Fruit fly (Drosophila melanogaster): ENCODE results near the gene CG32081.

Gene CG32081

DNA sequence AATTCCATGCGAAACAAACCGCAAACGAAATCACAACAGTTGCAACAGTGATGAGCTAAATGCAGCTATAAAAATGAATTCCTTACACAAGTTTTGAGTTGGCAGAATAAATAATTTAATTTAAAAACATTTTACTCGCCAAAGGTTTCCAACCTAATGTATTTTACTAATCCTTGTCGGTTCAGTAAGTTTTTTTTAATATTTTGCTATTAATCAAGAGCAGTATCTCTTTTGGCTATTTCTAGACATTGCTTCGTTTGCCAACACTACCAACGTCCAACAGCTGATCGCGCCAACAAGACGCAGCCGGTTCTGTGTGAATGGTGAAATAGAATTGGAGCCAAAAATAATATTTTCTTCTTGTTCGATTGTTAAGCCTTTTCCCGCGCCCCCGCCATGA, 37.3 kb downstream of the CG32081 start, which contains the start of the genes CG32075, CG45101 and SuUR (continued):
- peak; percentile 87 for TF ChIP-seq Bteb2 (GFP tag; optimal IDR thresholded peaks at IDR 0.05)
- TF ChIP-seq wek (GFP tag; optimal IDR thresholded peaks at IDR 0.05), result no peak
- TF ChIP-seq CG7357 (GFP tag; IDR thresholded peaks at IDR 0.05), result peak; percentile 64; the same call in 1 of the 3 replicates
- peak; percentile 84 for TF ChIP-seq dmrt11E (tag; optimal IDR thresholded peaks at IDR 0.05)
- TF ChIP-seq H2.0 (GFP tag; IDR thresholded peaks at IDR 0.05), result peak; percentile 90
- no peak for TF ChIP-seq kni (GFP tag; optimal IDR thresholded peaks at IDR 0.05)
- no peak for TF ChIP-seq hth (optimal IDR thresholded peaks at IDR 0.05)
- peak; percentile 66 for TF ChIP-seq CG17802 (tag; optimal IDR thresholded peaks at IDR 0.05)
- TF ChIP-seq Hr51 (GFP tag; optimal IDR thresholded peaks at IDR 0.05), result peak; percentile 83 to 93
- peak; percentile 61; the same call in 1 of the 2 replicates for TF ChIP-seq GATAe (GFP tag; conservative IDR thresholded peaks at IDR 0.05)
- peak; percentile 81 for TF ChIP-seq gcm2 (GFP tag; optimal IDR thresholded peaks at IDR 0.05)
- TF ChIP-seq Hsf (GFP tag; optimal IDR thresholded peaks at IDR 0.05), result peak; percentile 94
- peak; percentile 71 for TF ChIP-seq CG33557 (GFP tag; optimal IDR thresholded peaks at IDR 0.05)
- peak; percentile 56 for TF ChIP-seq psq (GFP tag; optimal IDR thresholded peaks at IDR 0.05)
- TF ChIP-seq CG3065 (GFP tag; optimal IDR thresholded peaks at IDR 0.05), result peak; percentile 83
- TF ChIP-seq Rx (GFP tag; IDR thresholded peaks at IDR 0.05), result peak; percentile 77
- TF ChIP-seq CG1233 (GFP tag; optimal IDR thresholded peaks at IDR 0.05), result peak; percentile 68
- peak; percentile 90 for TF ChIP-seq tin (GFP tag; optimal IDR thresholded peaks at IDR 0.05)
- peak; percentile 91 for TF ChIP-seq ems (GFP tag; optimal IDR thresholded peaks at IDR 0.05)
- peak; percentile 32 for TF ChIP-seq kah (GFP tag; optimal IDR thresholded peaks at IDR 0.05)
- peak; percentile 82 for TF ChIP-seq pnt (GFP tag; optimal IDR thresholded peaks at IDR 0.05)
- TF ChIP-seq tgo (GFP tag; IDR thresholded peaks at IDR 0.05), result peak; percentile 94
- peak; percentile 84 for TF ChIP-seq CG15696 (tag; optimal IDR thresholded peaks at IDR 0.05)
- TF ChIP-seq dan (GFP tag; IDR thresholded peaks at IDR 0.05), result peak; percentile 55; the same call in 1 of the 2 replicates
- peak; percentile 91 for TF ChIP-seq CG33213 (GFP tag; optimal IDR thresholded peaks at IDR 0.05)
- TF ChIP-seq cg (GFP tag; optimal IDR thresholded peaks at IDR 0.05), result no peak
- TF ChIP-seq CG16779 (GFP tag; IDR thresholded peaks at IDR 0.05), result peak; percentile 54; the same call in 1 of the 2 replicates
- peak; percentile 85 for TF ChIP-seq fu2 (GFP tag; optimal IDR thresholded peaks at IDR 0.05)
- peak; percentile 90 for TF ChIP-seq CG34422 (GFP tag; IDR thresholded peaks at IDR 0.05)
- peak; percentile 83 for TF ChIP-seq ssp (GFP tag; IDR thresholded peaks at IDR 0.05)
- peak; percentile 84 for TF ChIP-seq CG11247 (GFP tag; IDR thresholded peaks at IDR 0.05)
- peak; percentile 67 for TF ChIP-seq CG10147 (GFP tag; optimal IDR thresholded peaks at IDR 0.05)
- TF ChIP-seq CG4424 (GFP tag; optimal IDR thresholded peaks at IDR 0.05), result peak; percentile 92
- TF ChIP-seq NfI (GFP tag; optimal IDR thresholded peaks at IDR 0.05), result peak; percentile 91
- no peak for TF ChIP-seq prd (optimal IDR thresholded peaks at IDR 0.05)
- peak; percentile 95 for TF ChIP-seq prd (GFP tag; IDR thresholded peaks at IDR 0.05)
- peak; percentile 78 for TF ChIP-seq CG7556 (GFP tag; optimal IDR thresholded peaks at IDR 0.05)
- peak; percentile 81 for TF ChIP-seq CG14667 (GFP tag; IDR thresholded peaks at IDR 0.05)
- TF ChIP-seq CG34376 (GFP tag; optimal IDR thresholded peaks at IDR 0.05), result peak; percentile 80
- TF ChIP-seq MESR4 (GFP tag; optimal IDR thresholded peaks at IDR 0.05), result peak; percentile 57
- peak; percentile 78 for TF ChIP-seq kay (GFP tag; optimal IDR thresholded peaks at IDR 0.05)
- peak; percentile 71 for TF ChIP-seq CG3163 (GFP tag; optimal IDR thresholded peaks at IDR 0.05)
- TF ChIP-seq CG10959 (GFP tag; IDR thresholded peaks at IDR 0.05), result peak; percentile 57
- TF ChIP-seq Jarid2 (GFP tag; optimal IDR thresholded peaks at IDR 0.05), result peak; percentile 12
- TF ChIP-seq CG7745 (tag; optimal IDR thresholded peaks at IDR 0.05), result no peak
- TF ChIP-seq Xbp1 (GFP tag; optimal IDR thresholded peaks at IDR 0.05), result peak; percentile 93
- TF ChIP-seq CG2120 (GFP tag; optimal IDR thresholded peaks at IDR 0.05), result peak; percentile 96
- TF ChIP-seq cato (GFP tag; optimal IDR thresholded peaks at IDR 0.05; ENCODE audit: borderline replicate concordance), result peak; percentile 85
- TF ChIP-seq CG10366 (GFP tag; IDR thresholded peaks at IDR 0.05), result peak; percentile 89
- peak; percentile 61 for TF ChIP-seq CG12299 (tag; optimal IDR thresholded peaks at IDR 0.05)
- peak; percentile 81 for TF ChIP-seq bcd (GFP tag; optimal IDR thresholded peaks at IDR 0.05)
- peak; percentile 43 for TF ChIP-seq pb (GFP tag; optimal IDR thresholded peaks at IDR 0.05)

Measured in whole organism, embryonic.